Worm (Caenorhabditis elegans) whole organism, L3 larva: Measurements from ENCODE around the gene ttll-5.
A peak's percentile ranks its signal among the peaks of the same experiment; 100 is the strongest.

ENCODE experiments used
- R02D3.7 ChIP-seq: fragments of 150-350 bp; optimal IDR thresholded peaks from 2 replicates; lab custom pipeline; 2014; ENCODE audit warnings: missing biosample characterization, missing genetic modification characterization
- ZK546.5 ChIP-seq: sonication (generic microtip); optimal IDR thresholded peaks from 2 replicates; lab custom pipeline; 2017; ENCODE audit warnings: missing biosample characterization, missing genetic modification characterization
- aly-2 ChIP-seq: fragments of 150-350 bp; optimal IDR thresholded peaks from 2 replicates; lab custom pipeline; 2014; ENCODE audit warnings: missing biosample characterization, missing genetic modification characterization
- ceh-16 ChIP-seq: sonication (generic microtip); optimal IDR thresholded peaks from 2 replicates; lab custom pipeline; 2017; ENCODE audit warnings: missing biosample characterization, missing genetic modification characterization
- ceh-28 ChIP-seq: fragments of 150-350 bp; optimal IDR thresholded peaks from 2 replicates; lab custom pipeline; 2014; ENCODE audit warnings: missing biosample characterization, missing genetic modification reagents, missing genetic modification characterization
- ceh-9 ChIP-seq: sonication (generic microtip); optimal IDR thresholded peaks from 2 replicates; lab custom pipeline; 2018; ENCODE audit warnings: missing biosample characterization, missing genetic modification characterization
- egl-27 ChIP-seq: sonication (generic microtip); optimal IDR thresholded peaks from 4 replicates; lab custom pipeline; 2017; ENCODE audit warnings: missing biosample characterization, missing genetic modification reagents, missing genetic modification characterization
- egl-5 ChIP-seq: fragments of 150-350 bp; optimal IDR thresholded peaks from 2 replicates; lab custom pipeline; 2017; ENCODE audit warnings: missing biosample characterization, missing genetic modification reagents, missing genetic modification characterization, inconsistent platforms
- elt-1 ChIP-seq: fragments of 150-350 bp; optimal IDR thresholded peaks from 2 replicates; lab custom pipeline; 2014; ENCODE audit warnings: missing biosample characterization, missing genetic modification characterization
- elt-2 ChIP-seq: sonication (generic microtip); optimal IDR thresholded peaks from 2 replicates; lab custom pipeline; 2016; ENCODE audit warnings: missing genetic modification reagents, mild to moderate bottlenecking, missing genetic modification characterization, missing compliant biosample characterization
- elt-3 ChIP-seq, 3 experiments: fragments of 150-350 bp in 1 of 3; sonication (generic microtip) in 2 of 3; optimal IDR thresholded peaks; 2 replicates in 2 of 3; 4 replicates in 1 of 3; lab custom pipeline; 2014 to 2017; ENCODE audit warnings: missing biosample characterization in 3 of 3, missing genetic modification characterization in 3 of 3
- eor-1 ChIP-seq, 2 experiments: fragments of 150-350 bp; optimal IDR thresholded peaks; 2 replicates each; lab custom pipeline; 2014 to 2018; ENCODE audit warnings: missing biosample characterization in 2 of 2, missing genetic modification characterization in 2 of 2
- fkh-2 ChIP-seq: fragments of 150-350 bp; optimal IDR thresholded peaks from 2 replicates; lab custom pipeline; 2014; ENCODE audit warnings: missing biosample characterization, missing genetic modification reagents, missing genetic modification characterization
- fos-1 ChIP-seq: fragments of 150-350 bp; optimal IDR thresholded peaks from 2 replicates; lab custom pipeline; 2014; ENCODE audit warnings: missing biosample characterization, missing genetic modification characterization
- jun-1 ChIP-seq: fragments of 150-350 bp; optimal IDR thresholded peaks from 2 replicates; lab custom pipeline; 2014; ENCODE audit warnings: missing biosample characterization, missing genetic modification reagents, missing genetic modification characterization
- lin-15B ChIP-seq: fragments of 150-350 bp; optimal IDR thresholded peaks from 2 replicates; lab custom pipeline; 2014; ENCODE audit warnings: missing biosample characterization, missing genetic modification characterization
- lin-39 ChIP-seq: fragments of 150-350 bp; optimal IDR thresholded peaks from 2 replicates; lab custom pipeline; 2018; ENCODE audit warnings: missing biosample characterization, missing genetic modification reagents, missing genetic modification characterization
- lsy-12 ChIP-seq: sonication (generic microtip); optimal IDR thresholded peaks from 2 replicates; lab custom pipeline; 2016; ENCODE audit warnings: mild to moderate bottlenecking, missing genetic modification characterization, missing compliant biosample characterization
- nfya-1 ChIP-seq: sonication (generic microtip); optimal IDR thresholded peaks from 2 replicates; lab custom pipeline; 2017; ENCODE audit warnings: missing genetic modification characterization, mild to moderate bottlenecking, missing compliant biosample characterization, antibody characterized with exemption, moderate library complexity; ENCODE audit not compliant: insufficient read depth
- nhr-11 ChIP-seq: fragments of 150-350 bp; optimal IDR thresholded peaks from 2 replicates; lab custom pipeline; 2014; ENCODE audit warnings: missing biosample characterization, missing genetic modification characterization
- nhr-12 ChIP-seq: fragments of 150-350 bp; optimal IDR thresholded peaks from 2 replicates; lab custom pipeline; 2014; ENCODE audit warnings: missing biosample characterization, missing genetic modification characterization
- nhr-23 ChIP-seq: fragments of 150-350 bp; optimal IDR thresholded peaks from 2 replicates; lab custom pipeline; 2014; ENCODE audit warnings: missing biosample characterization, missing genetic modification reagents, missing genetic modification characterization
- nhr-237 ChIP-seq: fragments of 150-350 bp; optimal IDR thresholded peaks from 2 replicates; lab custom pipeline; 2014; ENCODE audit warnings: missing biosample characterization, missing genetic modification characterization
- nhr-25 ChIP-seq: sonication (generic microtip); optimal IDR thresholded peaks from 2 replicates; lab custom pipeline; 2017; ENCODE audit warnings: missing biosample characterization, missing genetic modification characterization
- nhr-28 ChIP-seq: fragments of 150-350 bp; optimal IDR thresholded peaks from 2 replicates; lab custom pipeline; 2014; ENCODE audit warnings: missing biosample characterization, missing genetic modification characterization
- nhr-67 ChIP-seq: fragments of 150-350 bp; optimal IDR thresholded peaks from 2 replicates; lab custom pipeline; 2014; ENCODE audit warnings: missing biosample characterization, missing genetic modification characterization
- nhr-76 ChIP-seq: fragments of 150-350 bp; sonication (generic microtip); optimal IDR thresholded peaks from 5 replicates; lab custom pipeline; 2014; ENCODE audit warnings: missing biosample characterization, missing genetic modification characterization
- pha-4 ChIP-seq: fragments of 150-350 bp; optimal IDR thresholded peaks from 2 replicates; lab custom pipeline; 2014; ENCODE audit warnings: missing biosample characterization, missing genetic modification reagents, missing genetic modification characterization
- pqm-1 ChIP-seq: fragments of 150-350 bp; optimal IDR thresholded peaks from 2 replicates; lab custom pipeline; 2017; ENCODE audit warnings: missing biosample characterization, missing genetic modification characterization, inconsistent platforms
- sea-2 ChIP-seq: fragments of 150-350 bp; sonication (generic microtip); optimal IDR thresholded peaks from 4 replicates; lab custom pipeline; 2014; ENCODE audit warnings: missing biosample characterization, missing genetic modification reagents, missing genetic modification characterization
- skn-1 ChIP-seq: fragments of 150-350 bp; optimal IDR thresholded peaks from 2 replicates; lab custom pipeline; 2014; ENCODE audit warnings: missing biosample characterization, missing genetic modification characterization
- tbx-2 ChIP-seq: sonication (generic microtip); optimal IDR thresholded peaks from 2 replicates; lab custom pipeline; 2016; ENCODE audit warnings: mild to moderate bottlenecking, missing genetic modification characterization, missing compliant biosample characterization
- unc-39 ChIP-seq: sonication (generic microtip); optimal IDR thresholded peaks from 4 replicates; lab custom pipeline; 2017; ENCODE audit warnings: missing biosample characterization, missing genetic modification characterization
- zag-1 ChIP-seq: fragments of 150-350 bp; optimal IDR thresholded peaks from 2 replicates; lab custom pipeline; 2014; ENCODE audit warnings: missing biosample characterization, missing genetic modification characterization
- ztf-11 ChIP-seq: fragments of 150-350 bp; optimal IDR thresholded peaks from 2 replicates; lab custom pipeline; 2014; ENCODE audit warnings: missing biosample characterization, missing genetic modification characterization
- ztf-4 ChIP-seq: fragments of 150-350 bp; optimal IDR thresholded peaks from 2 replicates; lab custom pipeline; 2014; ENCODE audit warnings: missing biosample characterization, missing genetic modification characterization

ttll-5 gene

ce11 chrV:11508773-11509172 lies at the start of gene ttll-5:
Gene ttll-5, plus strand, starts transcription at chrV:11509060.
- no peak for TF ChIP-seq nfya-1 (tag; lab: Kevin White, UChicago)
- no peak for TF ChIP-seq fos-1
- no peak for TF ChIP-seq tbx-2
- peak; percentile 83 for TF ChIP-seq nhr-25 (tag; lab: Kevin White, UChicago)
- TF ChIP-seq nhr-11, result no peak
- TF ChIP-seq sea-2 (GFP tag; lab: Kevin White, UChicago), result no peak

- TF ChIP-seq jun-1 (tag; lab: Kevin White, UChicago) (no peak), ztf-11 (tag; lab: Kevin White, UChicago) (no peak), egl-5 (tag; lab: Kevin White, UChicago) (no peak), nhr-12 (tag; lab: Kevin White, UChicago) (no peak), ceh-9 (tag; lab: Kevin White, UChicago) (no peak), unc-39 (tag; lab: Kevin White, UChicago) (no peak), aly-2 (tag; lab: Kevin White, UChicago) (no peak), egl-27 (tag; lab: Kevin White, UChicago) (no peak), nhr-23 (no peak), ceh-28 (tag; lab: Kevin White, UChicago) (no peak), lin-15B (tag; lab: Kevin White, UChicago) (no peak)
Measured at ce11 chrV:11459255-11459654, 49.6 kb upstream of the ttll-5 start, which contains the start of gene T11F9.1. Gene T11F9.1, plus strand, starts transcription at chrV:11459555.

- TF ChIP-seq nhr-237 (tag; lab: Kevin White, UChicago) (no peak), elt-1 (tag; lab: Kevin White, UChicago) (peak; percentile 13)
- TF ChIP-seq, all 47 proteins: peak for 1
Measured at ce11 chrV:11462963-11463453, 45.9 kb upstream of the ttll-5 start, which contains the start of gene zipt-16. Gene zipt-16, plus strand, starts transcription at chrV:11463013.

ce11 chrV:11470210-11470713 lies 38.6 kb upstream of the ttll-5 start, which contains the start of gene aat-6:
Gene aat-6, minus strand, starts transcription at chrV:11470663.
- no peak for TF ChIP-seq elt-3 (tag; optimal IDR thresholded peaks at IDR 0.05; lab: Kevin White, UChicago)
- TF ChIP-seq skn-1 (tag; lab: Kevin White, UChicago), result no peak
- TF ChIP-seq pqm-1 (tag; lab: Kevin White, UChicago), result peak; percentile 86
- no peak for TF ChIP-seq ZK546.5
- peak; percentile 97 for TF ChIP-seq elt-2 (tag; lab: Kevin White, UChicago)
- no peak for TF ChIP-seq zag-1 (tag; lab: Kevin White, UChicago)
- no peak for TF ChIP-seq lsy-12 (tag; lab: Kevin White, UChicago)
- TF ChIP-seq unc-39 (tag; lab: Kevin White, UChicago), result no peak
- TF ChIP-seq ceh-9 (tag; lab: Kevin White, UChicago), result no peak
- no peak for TF ChIP-seq nhr-67 (tag; lab: Kevin White, UChicago)
- no peak for TF ChIP-seq fos-1
- TF ChIP-seq lin-39, result no peak
- TF ChIP-seq nhr-11, result no peak
- peak; percentile 37 for TF ChIP-seq jun-1 (tag; lab: Kevin White, UChicago)
- TF ChIP-seq R02D3.7 (tag; lab: Kevin White, UChicago), result no peak
- no peak for TF ChIP-seq eor-1 (tag; optimal IDR thresholded peaks at IDR 0.05; lab: Kevin White, UChicago)
- no peak for TF ChIP-seq ztf-11 (tag; lab: Kevin White, UChicago)
- no peak for TF ChIP-seq ztf-4 (tag; lab: Kevin White, UChicago)
- TF ChIP-seq ceh-16 (tag; lab: Kevin White, UChicago), result no peak
- TF ChIP-seq egl-5 (tag; lab: Kevin White, UChicago), result no peak
- no peak for TF ChIP-seq nhr-25 (tag; lab: Kevin White, UChicago)
- no peak for TF ChIP-seq nhr-76 (tag; lab: Kevin White, UChicago)
- no peak for TF ChIP-seq ceh-28 (tag; lab: Kevin White, UChicago)
- TF ChIP-seq pha-4 (tag; lab: Kevin White, UChicago), result no peak
- TF ChIP-seq, all 47 proteins: peak for 3

- TF ChIP-seq sea-2 (GFP tag; lab: Kevin White, UChicago) (no peak), elt-1 (tag; lab: Kevin White, UChicago) (no peak), nhr-11 (no peak), jun-1 (tag; lab: Kevin White, UChicago) (no peak), ztf-4 (tag; lab: Kevin White, UChicago) (no peak), ceh-28 (tag; lab: Kevin White, UChicago) (no peak), nhr-76 (tag; lab: Kevin White, UChicago) (no peak), nhr-28 (tag; lab: Kevin White, UChicago) (no peak), ceh-9 (tag; lab: Kevin White, UChicago) (no peak), nhr-67 (tag; lab: Kevin White, UChicago) (no peak), fkh-2 (tag; lab: Kevin White, UChicago) (no peak)
Measured at ce11 chrV:11472209-11472608, 36.7 kb upstream of the ttll-5 start, which contains the start of the genes nas-20 and nas-21. Gene nas-20, minus strand, starts transcription at chrV:11472309. Gene nas-21, plus strand, starts transcription at chrV:11472564.
